Worm (Caenorhabditis elegans) whole organism, late embryonic: ENCODE data around the gene daf-11.

Source experiments
- C38D4.7 ChIP-seq: fragments of 200-800 bp; sonication (Bioruptor generic); optimal IDR thresholded peaks from 2 replicates; lab custom pipeline; 2018; ENCODE audit warnings: mild to moderate bottlenecking, missing genetic modification characterization, moderate library complexity, missing compliant biosample characterization
- K09A11.1 ChIP-seq: sonication (generic microtip); optimal IDR thresholded peaks from 2 replicates; lab custom pipeline; 2017; ENCODE audit warnings: antibody characterized with exemption, mild to moderate bottlenecking, missing genetic modification characterization, missing compliant biosample characterization; ENCODE audit not compliant: insufficient read depth
- T23F11.4 ChIP-seq: fragments of 200-800 bp; sonication (Bioruptor generic); optimal IDR thresholded peaks from 2 replicates; lab custom pipeline; 2018; ENCODE audit warnings: mild to moderate bottlenecking, missing genetic modification characterization, missing compliant biosample characterization
- Y22D7AL.16 ChIP-seq: sonication (generic microtip); optimal IDR thresholded peaks from 2 replicates; lab custom pipeline; 2016; ENCODE audit warnings: missing genetic modification characterization, missing compliant biosample characterization
- ahr-1 ChIP-seq: sonication (generic microtip); optimal IDR thresholded peaks from 2 replicates; lab custom pipeline; 2016; ENCODE audit warnings: missing genetic modification characterization, missing compliant biosample characterization
- ceh-14 ChIP-seq: sonication (generic microtip); optimal IDR thresholded peaks from 2 replicates; lab custom pipeline; 2016; ENCODE audit warnings: missing genotype, missing genetic modification characterization, missing compliant biosample characterization
- ceh-2 ChIP-seq: sonication (generic microtip); optimal IDR thresholded peaks from 2 replicates; lab custom pipeline; 2016; ENCODE audit warnings: missing genotype, missing genetic modification characterization, missing compliant biosample characterization
- ceh-22 ChIP-seq: sonication (generic microtip); optimal IDR thresholded peaks from 2 replicates; lab custom pipeline; 2017; ENCODE audit warnings: missing biosample characterization, missing genetic modification characterization
- ceh-30 ChIP-seq: fragments of 150-350 bp; optimal IDR thresholded peaks from 2 replicates; lab custom pipeline; 2014; ENCODE audit warnings: missing biosample characterization, missing genetic modification characterization
- ceh-34 ChIP-seq: sonication (generic microtip); optimal IDR thresholded peaks from 2 replicates; lab custom pipeline; 2016; ENCODE audit warnings: mild to moderate bottlenecking, missing genetic modification characterization, missing compliant biosample characterization
- che-1 ChIP-seq: sonication (generic microtip); optimal IDR thresholded peaks from 2 replicates; lab custom pipeline; 2016; ENCODE audit warnings: mild to moderate bottlenecking, missing genetic modification characterization, missing compliant biosample characterization
- ets-4 ChIP-seq: sonication (generic microtip); optimal IDR thresholded peaks from 2 replicates; lab custom pipeline; 2016; ENCODE audit warnings: missing genetic modification characterization, missing compliant biosample characterization
- fkh-10 ChIP-seq: fragments of 150-350 bp; optimal IDR thresholded peaks from 2 replicates; lab custom pipeline; 2014; ENCODE audit warnings: missing biosample characterization, missing genetic modification reagents, missing genetic modification characterization
- fkh-6 ChIP-seq: sonication (generic microtip); optimal IDR thresholded peaks from 2 replicates; lab custom pipeline; 2016; ENCODE audit warnings: missing genetic modification characterization, missing compliant biosample characterization
- hlh-13 ChIP-seq: fragments of 200-800 bp; sonication (Bioruptor generic); optimal IDR thresholded peaks from 2 replicates; lab custom pipeline; 2018; ENCODE audit warnings: mild to moderate bottlenecking, missing genetic modification characterization, missing compliant biosample characterization
- hlh-30 ChIP-seq: sonication (generic microtip); optimal IDR thresholded peaks from 2 replicates; lab custom pipeline; 2017; ENCODE audit warnings: antibody characterized with exemption, missing genetic modification characterization, missing compliant biosample characterization; ENCODE audit not compliant: insufficient read depth
- hlh-6 ChIP-seq: sonication (generic microtip); optimal IDR thresholded peaks from 2 replicates; lab custom pipeline; 2016; ENCODE audit warnings: missing genotype, missing genetic modification characterization, missing compliant biosample characterization
- lim-6 ChIP-seq: sonication (generic microtip); optimal IDR thresholded peaks from 2 replicates; lab custom pipeline; 2016; ENCODE audit warnings: missing genetic modification characterization, missing compliant biosample characterization
- lin-11 ChIP-seq: fragments of 200-800 bp; sonication (Bioruptor generic); optimal IDR thresholded peaks from 2 replicates; lab custom pipeline; 2018; ENCODE audit warnings: mild to moderate bottlenecking, missing genetic modification characterization, missing compliant biosample characterization
- mec-3 ChIP-seq: sonication (generic microtip); optimal IDR thresholded peaks from 2 replicates; lab custom pipeline; 2016; ENCODE audit warnings: borderline replicate concordance, missing genetic modification characterization, missing compliant biosample characterization
- nfya-1 ChIP-seq: sonication (generic microtip); optimal IDR thresholded peaks from 2 replicates; lab custom pipeline; 2017; ENCODE audit warnings: missing genetic modification characterization, mild to moderate bottlenecking, missing compliant biosample characterization, antibody characterized with exemption, moderate library complexity
- npax-4 ChIP-seq: sonication (generic microtip); optimal IDR thresholded peaks from 2 replicates; lab custom pipeline; 2016; ENCODE audit warnings: missing genetic modification characterization, missing compliant biosample characterization
- pax-1 ChIP-seq: fragments of 150-350 bp; optimal IDR thresholded peaks from 2 replicates; lab custom pipeline; 2014; ENCODE audit warnings: missing biosample characterization, missing genetic modification characterization
- pha-4 ChIP-seq: fragments of 150-350 bp; optimal IDR thresholded peaks from 2 replicates; lab custom pipeline; 2018; ENCODE audit warnings: missing biosample characterization, missing genetic modification reagents, missing genetic modification characterization
- pqm-1 ChIP-seq: sonication (generic microtip); optimal IDR thresholded peaks from 2 replicates; lab custom pipeline; 2016; ENCODE audit warnings: missing genetic modification characterization, missing compliant biosample characterization
- pros-1 ChIP-seq: fragments of 150-350 bp; optimal IDR thresholded peaks from 2 replicates; lab custom pipeline; 2014; ENCODE audit warnings: missing biosample characterization, missing genetic modification reagents, missing genetic modification characterization
- ref-2 ChIP-seq: sonication (generic microtip); optimal IDR thresholded peaks from 2 replicates; lab custom pipeline; 2016; ENCODE audit warnings: missing genetic modification characterization, missing compliant biosample characterization
- sox-4 ChIP-seq: sonication (generic microtip); optimal IDR thresholded peaks from 2 replicates; lab custom pipeline; 2017; ENCODE audit warnings: mild to moderate bottlenecking, missing genetic modification characterization, inconsistent platforms, missing compliant biosample characterization
- syd-9 ChIP-seq: sonication (generic microtip); optimal IDR thresholded peaks from 2 replicates; lab custom pipeline; 2016; ENCODE audit warnings: mild to moderate bottlenecking, missing genetic modification characterization, moderate library complexity, missing compliant biosample characterization
- unc-3 ChIP-seq, 2 experiments: fragments of 200-800 bp in 1 of 2; sonication (Bioruptor generic) in 1 of 2; sonication (generic microtip) in 1 of 2; conservative IDR thresholded peaks in 1 of 2; optimal IDR thresholded peaks in 1 of 2; 2 replicates each; pipeline versions ENCODE4 v1.3.6 to Lab custom; 2016 to 2022; ENCODE audit warnings: missing compliant biosample characterization in 2 of 2, missing genetic modification characterization in 2 of 2, missing genetic modification reagents in 1 of 2
- unc-42 ChIP-seq: sonication (generic microtip); optimal IDR thresholded peaks from 2 replicates; lab custom pipeline; 2016; ENCODE audit warnings: missing genotype, missing genetic modification characterization, missing compliant biosample characterization
- unc-55 ChIP-seq: sonication (generic microtip); optimal IDR thresholded peaks from 2 replicates; lab custom pipeline; 2017; ENCODE audit warnings: missing biosample characterization, missing genetic modification reagents, missing genetic modification characterization
- unc-86 ChIP-seq: sonication (generic microtip); optimal IDR thresholded peaks from 2 replicates; lab custom pipeline; 2016; ENCODE audit warnings: missing genetic modification characterization, missing compliant biosample characterization
- ztf-16 ChIP-seq: sonication (generic microtip); optimal IDR thresholded peaks from 2 replicates; lab custom pipeline; 2017; ENCODE audit warnings: missing genetic modification characterization, missing compliant biosample characterization

The daf-11 gene

ce11 chrV:11677494-11677893 is 48.4 kb downstream of the daf-11 start:
- no peak for TF ChIP-seq Y22D7AL.16
- no peak for TF ChIP-seq ahr-1 (tag; lab: Kevin White, UChicago)
- TF ChIP-seq unc-55 (GFP tag; lab: Kevin White, UChicago), result peak; percentile 24

- no peak for TF ChIP-seq hlh-13
- peak; percentile 61 for TF ChIP-seq nfya-1 (tag; lab: Kevin White, UChicago)
- TF ChIP-seq, all 69 proteins: peak for 1
These were observed 48.8 kb downstream of the daf-11 start for ce11 chrV:11677030-11677429.

ce11 chrV:11676498-11676897 is 49.4 kb downstream of the daf-11 start:
- TF ChIP-seq unc-3 (GFP tag; conservative IDR thresholded peaks at IDR 0.05; lab: Robert Waterston, UW) (no peak), unc-3 (tag; optimal IDR thresholded peaks at IDR 0.05; lab: Kevin White, UChicago) (no peak), unc-86 (tag; lab: Kevin White, UChicago) (no peak), unc-55 (GFP tag; lab: Kevin White, UChicago) (no peak), ceh-30 (tag; lab: Kevin White, UChicago) (no peak), che-1 (no peak), ceh-34 (tag; lab: Kevin White, UChicago) (no peak), syd-9 (no peak), ref-2 (tag; lab: Kevin White, UChicago) (no peak), mec-3 (no peak), pros-1 (no peak), fkh-6 (tag; lab: Kevin White, UChicago) (no peak), pha-4 (no peak), hlh-30 (no peak), C38D4.7 (GFP tag; lab: Kevin White, UChicago) (no peak), K09A11.1 (tag; lab: Kevin White, UChicago) (no peak)
- TF ChIP-seq, all 69 proteins: peak for 0

- TF ChIP-seq ets-4 (tag; lab: Kevin White, UChicago) (no peak), sox-4 (tag; lab: Kevin White, UChicago) (no peak), K09A11.1 (tag; lab: Kevin White, UChicago) (no peak), pax-1 (no peak), lim-6 (tag; lab: Kevin White, UChicago) (no peak), hlh-6 (tag; lab: Kevin White, UChicago) (no peak), fkh-10 (GFP tag; lab: Kevin White, UChicago) (no peak), T23F11.4 (GFP tag; lab: Kevin White, UChicago) (no peak), ztf-16 (tag; lab: Kevin White, UChicago) (no peak), ahr-1 (tag; lab: Kevin White, UChicago) (no peak), ceh-2 (tag; lab: Kevin White, UChicago) (no peak), ceh-14 (no peak), pqm-1 (tag; lab: Kevin White, UChicago) (no peak), npax-4 (tag; lab: Kevin White, UChicago) (no peak), ceh-22 (tag; lab: Kevin White, UChicago) (no peak), unc-42 (tag; lab: Kevin White, UChicago) (no peak), lin-11 (tag; lab: Kevin White, UChicago) (no peak)
These were observed 50.2 kb downstream of the daf-11 start, which contains the start of gene ape-1 for ce11 chrV:11675638-11676037. Gene ape-1, plus strand, starts transcription at chrV:11675938.
